Fruit fly (Drosophila melanogaster) whole organism, prepupa: ENCODE data around the gene Acsf3.

Experiments
- Blimp-1 ChIP-seq: fragments of 200-800 bp; sonication (Bioruptor generic); optimal IDR thresholded peaks from 3 replicates; lab custom pipeline; 2017; ENCODE audit warnings: missing biosample characterization, missing genetic modification characterization, mild to moderate bottlenecking, moderate library complexity, missing genetic modification reagents
- CG10631 ChIP-seq: fragments of 200-800 bp; sonication (Bioruptor generic); optimal IDR thresholded peaks from 2 replicates; lab custom pipeline; 2016; ENCODE audit warnings: missing biosample characterization, missing genetic modification characterization
- CG10669 ChIP-seq: fragments of 200-800 bp; sonication (Bioruptor generic); optimal IDR thresholded peaks from 3 replicates; lab custom pipeline; 2018; ENCODE audit warnings: missing biosample characterization, mild to moderate bottlenecking, missing genetic modification characterization, moderate library complexity
- CG11294 ChIP-seq: fragments of 200-800 bp; sonication (Bioruptor generic); IDR thresholded peaks from 2 replicates; pipeline ENCODE4 v1.3.6; 2022; ENCODE audit warnings: missing biosample characterization, missing genetic modification characterization
- CG11762 ChIP-seq: fragments of 200-800 bp; sonication (Bioruptor generic); optimal IDR thresholded peaks from 3 replicates; lab custom pipeline; 2016; ENCODE audit warnings: missing biosample characterization, missing genetic modification characterization; ENCODE audit not compliant: insufficient read depth
- CG11902 ChIP-seq: fragments of 200-800 bp; sonication (Bioruptor generic); optimal IDR thresholded peaks from 3 replicates; lab custom pipeline; 2016; ENCODE audit warnings: missing biosample characterization, missing genetic modification characterization
- CG15336 ChIP-seq: fragments of 200-800 bp; sonication (Bioruptor generic); IDR thresholded peaks from 2 replicates; pipeline ENCODE4 v1.3.6; 2022; ENCODE audit warnings: missing biosample characterization, missing genetic modification characterization
- CG1621 ChIP-seq: fragments of 200-800 bp; sonication (Bioruptor generic); optimal IDR thresholded peaks from 3 replicates; lab custom pipeline; 2018; ENCODE audit warnings: missing biosample characterization, mild to moderate bottlenecking, missing genetic modification characterization
- CG3032 ChIP-seq: fragments of 200-800 bp; optimal IDR thresholded peaks from 2 replicates; lab custom pipeline; 2019; ENCODE audit warnings: missing biosample characterization, mild to moderate bottlenecking, missing genetic modification characterization, moderate library complexity
- CG31627 ChIP-seq: fragments of 200-800 bp; sonication (Bioruptor generic); optimal IDR thresholded peaks from 3 replicates; lab custom pipeline; 2016; ENCODE audit warnings: missing biosample characterization, missing genetic modification characterization
- CG32006 ChIP-seq: fragments of 200-800 bp; sonication (Bioruptor generic); optimal IDR thresholded peaks from 3 replicates; lab custom pipeline; 2017; ENCODE audit warnings: missing biosample characterization, mild to moderate bottlenecking, missing genetic modification characterization
- CG34406 ChIP-seq: fragments of 200-800 bp; sonication (Bioruptor generic); optimal IDR thresholded peaks from 3 replicates; lab custom pipeline; 2016; ENCODE audit warnings: missing biosample characterization, missing genetic modification characterization
- CG3919 ChIP-seq: fragments of 200-800 bp; sonication (Bioruptor generic); optimal IDR thresholded peaks from 3 replicates; lab custom pipeline; 2016; ENCODE audit warnings: missing biosample characterization, missing genetic modification characterization
- CG4318 ChIP-seq: fragments of 200-800 bp; sonication (Bioruptor generic); optimal IDR thresholded peaks from 3 replicates; lab custom pipeline; 2017; ENCODE audit warnings: missing biosample characterization, mild to moderate bottlenecking, missing genetic modification characterization
- CG6163 ChIP-seq: fragments of 200-800 bp; sonication (Bioruptor generic); IDR thresholded peaks from 3 replicates; pipeline ENCODE4 v1.3.6; 2022; ENCODE audit warnings: missing biosample characterization, missing genetic modification characterization
- CG6276 ChIP-seq: fragments of 200-800 bp; sonication (Bioruptor generic); optimal IDR thresholded peaks from 2 replicates; lab custom pipeline; 2017; ENCODE audit warnings: missing biosample characterization, mild to moderate bottlenecking, missing genetic modification characterization
- CG6792 ChIP-seq: fragments of 200-800 bp; sonication (Bioruptor generic); optimal IDR thresholded peaks from 3 replicates; lab custom pipeline; 2016; ENCODE audit warnings: missing biosample characterization, missing genetic modification characterization
- CG6808 ChIP-seq: fragments of 200-800 bp; sonication (Bioruptor generic); optimal IDR thresholded peaks from 3 replicates; lab custom pipeline; 2017; ENCODE audit warnings: missing biosample characterization, missing genetic modification characterization, mild to moderate bottlenecking, moderate library complexity, missing genetic modification reagents
- CG6854 ChIP-seq: fragments of 200-800 bp; sonication (Bioruptor generic); optimal IDR thresholded peaks from 2 replicates; lab custom pipeline; 2017; ENCODE audit warnings: missing biosample characterization, mild to moderate bottlenecking, missing genetic modification characterization
- CG7368 ChIP-seq: fragments of 200-800 bp; sonication (Bioruptor generic); optimal IDR thresholded peaks from 3 replicates; lab custom pipeline; 2016; ENCODE audit warnings: missing biosample characterization, missing genetic modification characterization
- CG8119 ChIP-seq: fragments of 200-800 bp; sonication (Bioruptor generic); IDR thresholded peaks from 3 replicates; pipeline ENCODE4 v1.3.6; 2022; ENCODE audit warnings: missing biosample characterization, missing genetic modification characterization
- CG8319 ChIP-seq: fragments of 200-800 bp; sonication (Bioruptor generic); optimal IDR thresholded peaks from 3 replicates; lab custom pipeline; 2016; ENCODE audit warnings: missing biosample characterization, missing genetic modification characterization
- CG8632 ChIP-seq: fragments of 200-800 bp; sonication (Bioruptor generic); optimal IDR thresholded peaks from 3 replicates; lab custom pipeline; 2016; ENCODE audit warnings: missing biosample characterization, missing genetic modification characterization
- Eip75B ChIP-seq: fragments of 200-800 bp; sonication (Bioruptor generic); optimal IDR thresholded peaks from 3 replicates; lab custom pipeline; 2016; ENCODE audit warnings: missing biosample characterization, missing genetic modification characterization
- Eip78C ChIP-seq: fragments of 200-800 bp; sonication (Bioruptor generic); peaks from one replicate; lab custom pipeline; 2016; ENCODE audit warnings: missing biosample characterization, missing genetic modification characterization
- Eip93F ChIP-seq: fragments of 200-800 bp; sonication (Bioruptor generic); optimal IDR thresholded peaks from 2 replicates; lab custom pipeline; 2016; ENCODE audit warnings: missing biosample characterization, mild to moderate bottlenecking, missing genetic modification characterization
- Ets21C ChIP-seq: fragments of 200-800 bp; sonication (Bioruptor generic); optimal IDR thresholded peaks from 3 replicates; lab custom pipeline; 2016; ENCODE audit warnings: missing biosample characterization, missing genetic modification characterization
- Hr38 ChIP-seq: sonication (Bioruptor generic); optimal IDR thresholded peaks from 2 replicates; lab custom pipeline; 2016; ENCODE audit warnings: missing biosample characterization, missing genetic modification characterization
- Hr4 ChIP-seq: fragments of 200-800 bp; sonication (Bioruptor generic); optimal IDR thresholded peaks from 3 replicates; lab custom pipeline; 2016; ENCODE audit warnings: missing biosample characterization, missing genetic modification characterization
- Lpt ChIP-seq: fragments of 200-800 bp; sonication (Bioruptor generic); optimal IDR thresholded peaks from 3 replicates; lab custom pipeline; 2016; ENCODE audit warnings: missing biosample characterization, missing genetic modification characterization
- Met ChIP-seq: fragments of 200-800 bp; sonication (Bioruptor generic); optimal IDR thresholded peaks from 3 replicates; lab custom pipeline; 2016; ENCODE audit warnings: missing biosample characterization, missing genetic modification characterization
- Smox ChIP-seq: fragments of 200-800 bp; sonication (Bioruptor generic); optimal IDR thresholded peaks from 3 replicates; lab custom pipeline; 2016; ENCODE audit warnings: missing biosample characterization, missing genetic modification characterization
- Sox102F ChIP-seq: fragments of 200-800 bp; sonication (Bioruptor generic); optimal IDR thresholded peaks from 2 replicates; lab custom pipeline; 2016; ENCODE audit warnings: missing biosample characterization, mild to moderate bottlenecking, missing genetic modification characterization
- Sox15 ChIP-seq: fragments of 200-800 bp; sonication (Bioruptor generic); optimal IDR thresholded peaks from 3 replicates; lab custom pipeline; 2016; ENCODE audit warnings: missing biosample characterization, missing genetic modification characterization
- achi ChIP-seq: fragments of 200-800 bp; sonication (Bioruptor generic); optimal IDR thresholded peaks from 3 replicates; lab custom pipeline; 2016; ENCODE audit warnings: missing biosample characterization, missing genetic modification characterization
- acj6 ChIP-seq: fragments of 200-800 bp; sonication (Bioruptor generic); optimal IDR thresholded peaks from 3 replicates; lab custom pipeline; 2016; ENCODE audit warnings: missing biosample characterization, missing genetic modification characterization
- dac ChIP-seq: fragments of 200-800 bp; sonication (Bioruptor generic); optimal IDR thresholded peaks from 2 replicates; lab custom pipeline; 2017; ENCODE audit warnings: missing biosample characterization, mild to moderate bottlenecking, missing genetic modification characterization
- dsx ChIP-seq: fragments of 200-800 bp; optimal IDR thresholded peaks from 3 replicates; lab custom pipeline; 2019; ENCODE audit warnings: missing biosample characterization, mild to moderate bottlenecking, missing genetic modification characterization, moderate library complexity; ENCODE audit not compliant: poor library complexity, severe bottlenecking
- eg ChIP-seq: fragments of 200-800 bp; sonication (Bioruptor generic); IDR thresholded peaks from 3 replicates; pipeline ENCODE4 v1.3.6; 2022; ENCODE audit warnings: missing biosample characterization, missing genetic modification characterization
- esn ChIP-seq: fragments of 200-800 bp; sonication (Bioruptor generic); optimal IDR thresholded peaks from 2 replicates; lab custom pipeline; 2016; ENCODE audit warnings: missing biosample characterization, mild to moderate bottlenecking, missing genetic modification characterization, moderate library complexity
- fd59A ChIP-seq: fragments of 200-800 bp; sonication (Bioruptor generic); optimal IDR thresholded peaks from 2 replicates; lab custom pipeline; 2017; ENCODE audit warnings: missing biosample characterization, mild to moderate bottlenecking, missing genetic modification characterization, missing genetic modification reagents
- fd85E ChIP-seq: fragments of 200-800 bp; sonication (Bioruptor generic); optimal IDR thresholded peaks from 3 replicates; lab custom pipeline; 2016; ENCODE audit warnings: missing biosample characterization, missing genetic modification characterization
- fkh ChIP-seq: fragments of 200-800 bp; sonication (Bioruptor generic); optimal IDR thresholded peaks from 3 replicates; lab custom pipeline; 2017; ENCODE audit warnings: missing biosample characterization, mild to moderate bottlenecking, missing genetic modification characterization, moderate library complexity
- lz ChIP-seq: fragments of 200-800 bp; sonication (Bioruptor generic); optimal IDR thresholded peaks from 3 replicates; lab custom pipeline; 2016; ENCODE audit warnings: missing biosample characterization, missing genetic modification characterization
- net ChIP-seq: fragments of 200-800 bp; sonication (Bioruptor generic); optimal IDR thresholded peaks from 3 replicates; lab custom pipeline; 2016; ENCODE audit warnings: missing biosample characterization, missing genetic modification characterization
- pdm3 ChIP-seq: fragments of 200-800 bp; sonication (Bioruptor generic); optimal IDR thresholded peaks from 3 replicates; lab custom pipeline; 2016; ENCODE audit warnings: missing biosample characterization, missing genetic modification characterization
- salr ChIP-seq, 2 experiments: fragments of 200-800 bp; sonication (Bioruptor generic); optimal IDR thresholded peaks; 3 replicates each; lab custom pipeline; 2016 to 2018; ENCODE audit warnings: missing biosample characterization in 2 of 2, missing genetic modification characterization in 2 of 2, mild to moderate bottlenecking in 1 of 2
- spab ChIP-seq: fragments of 200-800 bp; sonication (Bioruptor generic); optimal IDR thresholded peaks from 2 replicates; lab custom pipeline; 2017; ENCODE audit warnings: missing biosample characterization, mild to moderate bottlenecking, missing genetic modification characterization, missing genetic modification reagents
- ss ChIP-seq, 2 experiments: fragments of 200-800 bp; sonication (Bioruptor generic); optimal IDR thresholded peaks; 2 replicates in 1 of 2; 3 replicates in 1 of 2; lab custom pipeline; 2017 to 2018; ENCODE audit warnings: mild to moderate bottlenecking in 2 of 2, missing biosample characterization in 2 of 2, missing genetic modification characterization in 2 of 2, moderate library complexity in 1 of 2
- svp ChIP-seq: fragments of 200-800 bp; sonication (Bioruptor generic); peaks from one replicate; lab custom pipeline; 2016; ENCODE audit warnings: missing biosample characterization, missing genetic modification characterization
- topi ChIP-seq: fragments of 200-800 bp; sonication (Bioruptor generic); optimal IDR thresholded peaks from 3 replicates; lab custom pipeline; 2016; ENCODE audit warnings: missing biosample characterization, missing genetic modification characterization
- vri ChIP-seq: fragments of 200-800 bp; sonication (Bioruptor generic); optimal IDR thresholded peaks from 3 replicates; lab custom pipeline; 2016; ENCODE audit warnings: missing biosample characterization, mild to moderate bottlenecking, missing genetic modification characterization

Acsf3 gene

DNA sequence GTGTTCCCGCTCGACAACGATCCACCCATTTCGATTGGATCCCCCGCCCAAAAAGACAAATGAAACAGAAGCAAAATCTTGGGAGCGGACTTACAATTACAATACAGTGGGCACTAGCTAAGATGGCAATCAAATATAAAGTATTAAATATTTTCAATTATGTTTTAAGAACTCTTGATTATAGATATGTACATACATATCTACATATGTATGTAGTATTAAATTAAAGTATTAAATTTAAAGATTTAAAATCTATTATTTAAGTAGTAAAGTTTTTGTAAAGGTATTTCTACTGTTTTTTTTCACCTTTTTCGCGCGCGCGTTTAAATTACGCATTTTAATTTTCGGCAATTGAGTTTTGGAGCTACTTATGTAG, 5.9 kb downstream of the Acsf3 start:
- no peak for TF ChIP-seq CG1621 (tag; lab: Kevin White, UChicago)
- TF ChIP-seq spab: peak; percentile 56
- peak in 1 of 2 experiments; percentile 40 for TF ChIP-seq salr (GFP tag; optimal IDR thresholded peaks at IDR 0.05; lab: Kevin White, UChicago)
- no peak for TF ChIP-seq Hr4 (GFP tag; lab: Kevin White, UChicago)
- TF ChIP-seq acj6 (GFP tag; lab: Kevin White, UChicago): peak; percentile 58
- TF ChIP-seq pdm3 (GFP tag; lab: Kevin White, UChicago): no peak
- no peak for TF ChIP-seq Blimp-1
- no peak for TF ChIP-seq vri (GFP tag; lab: Kevin White, UChicago)
- TF ChIP-seq CG8119 (GFP tag; lab: Robert Waterston, UW): peak; percentile 78
- no peak for TF ChIP-seq CG11902 (GFP tag; lab: Kevin White, UChicago)
- TF ChIP-seq CG11762: peak; percentile 58
- TF ChIP-seq svp: no peak
- TF ChIP-seq Eip93F: no peak
- TF ChIP-seq CG6854 (GFP tag; lab: Kevin White, UChicago): no peak
- TF ChIP-seq CG3032 (tag; lab: Kevin White, UChicago): peak; percentile 82
- no peak for TF ChIP-seq CG31627 (GFP tag; lab: Kevin White, UChicago)
- no peak for TF ChIP-seq topi
- TF ChIP-seq achi: peak; percentile 72
- peak; percentile 61 for TF ChIP-seq CG32006 (GFP tag; lab: Kevin White, UChicago)
- TF ChIP-seq dac (GFP tag; lab: Kevin White, UChicago): no peak
- no peak for TF ChIP-seq CG8319 (GFP tag; lab: Kevin White, UChicago)
- TF ChIP-seq CG8632 (GFP tag; lab: Kevin White, UChicago): peak; percentile 66
- TF ChIP-seq eg (GFP tag; lab: Robert Waterston, UW): peak; percentile 38; the same call in 1 of the 3 replicates
- TF ChIP-seq Hr38 (GFP tag; lab: Kevin White, UChicago): no peak
- TF ChIP-seq Sox102F: no peak
- peak; percentile 50 to 55 for TF ChIP-seq ss (GFP tag; optimal IDR thresholded peaks at IDR 0.05; lab: Kevin White, UChicago)
- TF ChIP-seq CG10669: peak; percentile 66
- TF ChIP-seq CG34406 (GFP tag; lab: Kevin White, UChicago): peak; percentile 40
- peak; percentile 59 for TF ChIP-seq CG3919 (GFP tag; lab: Kevin White, UChicago)
- no peak for TF ChIP-seq Ets21C (GFP tag; lab: Kevin White, UChicago)
- TF ChIP-seq Eip78C (GFP tag; lab: Kevin White, UChicago): peak; percentile 75
- no peak for TF ChIP-seq CG6163 (GFP tag; lab: Robert Waterston, UW)
- TF ChIP-seq net: no peak
- TF ChIP-seq fd59A (GFP tag; lab: Kevin White, UChicago): peak; percentile 46
- peak; percentile 12 for TF ChIP-seq fkh
- TF ChIP-seq CG6276: peak; percentile 37
- TF ChIP-seq fd85E: no peak
- peak; percentile 38 for TF ChIP-seq CG6792 (GFP tag; lab: Kevin White, UChicago)
- TF ChIP-seq CG4318 (GFP tag; lab: Kevin White, UChicago): peak; percentile 10
- TF ChIP-seq esn (GFP tag; lab: Kevin White, UChicago): peak; percentile 8
- TF ChIP-seq Met (GFP tag; lab: Kevin White, UChicago): peak; percentile 10
- TF ChIP-seq Smox: no peak
- TF ChIP-seq lz: no peak
- TF ChIP-seq CG10631 (GFP tag; lab: Kevin White, UChicago): peak; percentile 68
- peak; percentile 31 for TF ChIP-seq Lpt (GFP tag; lab: Kevin White, UChicago)
- TF ChIP-seq Sox15 (GFP tag; lab: Kevin White, UChicago): no peak
- TF ChIP-seq Eip75B (GFP tag; lab: Kevin White, UChicago): no peak
- TF ChIP-seq CG11294 (GFP tag; lab: Robert Waterston, UW): peak; percentile 25; the same call in 1 of the 2 replicates
- TF ChIP-seq CG7368 (GFP tag; lab: Kevin White, UChicago): peak; percentile 42
- peak; percentile 69 for TF ChIP-seq CG6808 (GFP tag; lab: Kevin White, UChicago)
- TF ChIP-seq CG15336 (GFP tag; lab: Robert Waterston, UW): peak; percentile 70
- TF ChIP-seq dsx (GFP tag; lab: Kevin White, UChicago): peak; percentile 62
